Worm (Caenorhabditis elegans) whole organism, young adult: ENCODE results near the gene spex-3.
"Not testable (repeated sequence)": the region's sequence is repeated elsewhere in the genome, so short reads cannot be mapped to it uniquely, and the experiment has no call there.

ENCODE experiments used
- C17E4.6 ChIP-seq: fragments of 200-800 bp; sonication (Bioruptor generic); IDR thresholded peaks from 2 replicates; pipeline ENCODE4 v1.3.6; 2022; ENCODE audit warnings: missing genetic modification reagents, missing genetic modification characterization, missing compliant biosample characterization
- D2030.7 ChIP-seq: fragments of 200-800 bp; sonication (Bioruptor generic); IDR thresholded peaks from 2 replicates; pipeline ENCODE4 v1.3.6; 2022; ENCODE audit warnings: missing genetic modification reagents, missing genetic modification characterization, missing compliant biosample characterization
- F33H1.4 ChIP-seq: fragments of 200-800 bp; sonication (Bioruptor generic); IDR thresholded peaks from 2 replicates; pipeline ENCODE4 v1.3.6; 2022; ENCODE audit warnings: missing genetic modification reagents, missing genetic modification characterization, missing compliant biosample characterization
- F57C9.4 ChIP-seq: sonication (generic microtip); optimal IDR thresholded peaks from 2 replicates; lab custom pipeline; 2017; ENCODE audit warnings: mild to moderate bottlenecking, missing genetic modification characterization, missing compliant biosample characterization
- K11D2.4 ChIP-seq: fragments of 200-800 bp; sonication (Bioruptor generic); IDR thresholded peaks from 2 replicates; pipeline ENCODE4 v1.3.6; 2022; ENCODE audit warnings: missing genetic modification reagents, missing genetic modification characterization, missing compliant biosample characterization
- Y53F4B.3 ChIP-seq: fragments of 200-800 bp; sonication (Bioruptor generic); IDR thresholded peaks from 2 replicates; pipeline ENCODE4 v1.3.6; 2022; ENCODE audit warnings: missing genetic modification reagents, missing genetic modification characterization, missing compliant biosample characterization
- Y95B8A.8 ChIP-seq: fragments of 200-800 bp; sonication (Bioruptor generic); IDR thresholded peaks from 2 replicates; pipeline ENCODE4 v1.3.6; 2022; ENCODE audit warnings: missing genetic modification reagents, missing genetic modification characterization, missing compliant biosample characterization
- aptf-2 ChIP-seq: fragments of 200-800 bp; sonication (Bioruptor generic); conservative IDR thresholded peaks from 2 replicates; pipeline ENCODE4 v1.3.6; 2022; ENCODE audit warnings: missing genetic modification reagents, missing genetic modification characterization, missing compliant biosample characterization
- aptf-3 ChIP-seq: fragments of 200-800 bp; sonication (Bioruptor generic); IDR thresholded peaks from 2 replicates; pipeline ENCODE4 v1.3.6; 2022; ENCODE audit warnings: missing genetic modification characterization, missing compliant biosample characterization
- attf-3 ChIP-seq: fragments of 200-800 bp; sonication (Bioruptor generic); conservative IDR thresholded peaks from 2 replicates; pipeline ENCODE4 v1.3.6; 2022; ENCODE audit warnings: missing genetic modification reagents, missing genetic modification characterization, missing compliant biosample characterization
- bed-1 ChIP-seq: fragments of 200-800 bp; sonication (Bioruptor generic); IDR thresholded peaks from 2 replicates; pipeline ENCODE4 v1.3.6; 2022; ENCODE audit warnings: missing genetic modification reagents, missing genetic modification characterization, missing compliant biosample characterization
- ceh-100 ChIP-seq: fragments of 200-800 bp; sonication (Bioruptor generic); IDR thresholded peaks from 2 replicates; pipeline ENCODE4 v1.3.6; 2022; ENCODE audit warnings: missing genetic modification reagents, missing genetic modification characterization, missing compliant biosample characterization
- ceh-91 ChIP-seq: fragments of 200-800 bp; sonication (Bioruptor generic); IDR thresholded peaks from 2 replicates; pipeline ENCODE4 v1.3.6; 2022; ENCODE audit warnings: missing genetic modification reagents, missing genetic modification characterization, missing compliant biosample characterization
- chd-7 ChIP-seq: sonication (generic microtip); optimal IDR thresholded peaks from 2 replicates; lab custom pipeline; 2016; ENCODE audit warnings: mild to moderate bottlenecking, missing genetic modification characterization, moderate library complexity, missing compliant biosample characterization
- die-1 ChIP-seq: sonication (generic microtip); optimal IDR thresholded peaks from 2 replicates; lab custom pipeline; 2016; ENCODE audit warnings: missing genotype, mild to moderate bottlenecking, missing genetic modification characterization, missing compliant biosample characterization
- dox-1 ChIP-seq: fragments of 200-800 bp; sonication (Bioruptor generic); IDR thresholded peaks from 2 replicates; pipeline ENCODE4 v1.3.6; 2022; ENCODE audit warnings: missing genetic modification reagents, missing genetic modification characterization, missing compliant biosample characterization
- egl-44 ChIP-seq: fragments of 200-800 bp; sonication (Bioruptor generic); IDR thresholded peaks from 2 replicates; pipeline ENCODE4 v1.3.6; 2022; ENCODE audit warnings: missing genetic modification reagents, missing genetic modification characterization, missing compliant biosample characterization
- egrh-3 ChIP-seq: fragments of 200-800 bp; sonication (Bioruptor generic); IDR thresholded peaks from 2 replicates; pipeline ENCODE4 v1.3.6; 2022; ENCODE audit warnings: missing genetic modification reagents, missing genetic modification characterization, missing compliant biosample characterization
- ekl-4 ChIP-seq: fragments of 200-800 bp; sonication (Bioruptor generic); IDR thresholded peaks from 2 replicates; pipeline ENCODE4 v1.3.6; 2022; ENCODE audit warnings: missing genetic modification reagents, missing genetic modification characterization, missing compliant biosample characterization
- fkh-3 ChIP-seq: sonication (generic microtip); optimal IDR thresholded peaks from 2 replicates; lab custom pipeline; 2016; ENCODE audit warnings: mild to moderate bottlenecking, missing genetic modification characterization, missing compliant biosample characterization
- hsf-1 ChIP-seq: fragments of 200-800 bp; sonication (Bioruptor generic); IDR thresholded peaks from 2 replicates; pipeline ENCODE4 v1.3.6; 2022; ENCODE audit warnings: missing genetic modification reagents, missing genetic modification characterization, missing compliant biosample characterization
- lin-26 ChIP-seq: fragments of 200-800 bp; sonication (Bioruptor generic); IDR thresholded peaks from 2 replicates; pipeline ENCODE4 v1.3.6; 2022; ENCODE audit warnings: missing genetic modification reagents, missing genetic modification characterization, missing compliant biosample characterization
- lin-54 ChIP-seq: fragments of 200-800 bp; sonication (Bioruptor generic); optimal IDR thresholded peaks from 2 replicates; lab custom pipeline; 2018; ENCODE audit warnings: mild to moderate bottlenecking, missing genetic modification characterization, missing compliant biosample characterization
- madf-3 ChIP-seq: fragments of 200-800 bp; sonication (Bioruptor generic); IDR thresholded peaks from 2 replicates; pipeline ENCODE4 v1.3.6; 2022; ENCODE audit warnings: missing genetic modification reagents, missing genetic modification characterization, missing compliant biosample characterization
- madf-6 ChIP-seq: fragments of 200-800 bp; sonication (Bioruptor generic); IDR thresholded peaks from 2 replicates; pipeline ENCODE4 v1.3.6; 2022; ENCODE audit warnings: missing genetic modification reagents, missing genetic modification characterization, missing compliant biosample characterization
- mcd-1 ChIP-seq: fragments of 200-800 bp; sonication (Bioruptor generic); IDR thresholded peaks from 2 replicates; pipeline ENCODE4 v1.3.6; 2022; ENCODE audit warnings: missing genetic modification reagents, missing genetic modification characterization, missing compliant biosample characterization
- nfyb-1 ChIP-seq: fragments of 200-800 bp; sonication (Bioruptor generic); IDR thresholded peaks from 2 replicates; pipeline ENCODE4 v1.3.6; 2022; ENCODE audit warnings: missing genetic modification reagents, missing genetic modification characterization, missing compliant biosample characterization
- pbrm-1 ChIP-seq: fragments of 200-800 bp; sonication (Bioruptor generic); IDR thresholded peaks from 2 replicates; pipeline ENCODE4 v1.3.6; 2022; ENCODE audit warnings: missing genetic modification reagents, missing genetic modification characterization, missing compliant biosample characterization
- repo-1 ChIP-seq: sonication (generic microtip); optimal IDR thresholded peaks from 2 replicates; lab custom pipeline; 2017; ENCODE audit warnings: mild to moderate bottlenecking, missing genetic modification characterization, missing compliant biosample characterization
- rpc-1 ChIP-seq, 2 experiments: fragments of 150-350 bp in 1 of 2; sonication (generic microtip) in 1 of 2; optimal IDR thresholded peaks; 2 replicates each; lab custom pipeline; 2014 to 2018; ENCODE audit warnings: missing biosample characterization in 1 of 2, missing genetic modification characterization in 1 of 2, missing genetic modification reagents in 1 of 2, missing genotype in 1 of 2
- snpc-1.1 ChIP-seq: sonication (generic microtip); optimal IDR thresholded peaks from 2 replicates; lab custom pipeline; 2017; ENCODE audit warnings: missing genetic modification characterization, mild to moderate bottlenecking, missing compliant biosample characterization, antibody characterized with exemption, moderate library complexity, missing genotype, missing genetic modification reagents; ENCODE audit not compliant: insufficient read depth
- tlf-1 ChIP-seq: fragments of 200-800 bp; sonication (Bioruptor generic); optimal IDR thresholded peaks from 2 replicates; lab custom pipeline; 2018; ENCODE audit warnings: mild to moderate bottlenecking, missing genetic modification characterization, missing compliant biosample characterization
- unc-130 ChIP-seq: sonication (generic microtip); optimal IDR thresholded peaks from 2 replicates; lab custom pipeline; 2016; ENCODE audit warnings: missing genetic modification reagents, missing genetic modification characterization, missing compliant biosample characterization
- xnd-1 ChIP-seq: sonication (generic microtip); optimal IDR thresholded peaks from 2 replicates; lab custom pipeline; 2016; ENCODE audit warnings: missing genotype, missing genetic modification reagents, missing genetic modification characterization, missing compliant biosample characterization
- zfh-2 ChIP-seq: fragments of 200-800 bp; sonication (Bioruptor generic); conservative IDR thresholded peaks from 2 replicates; pipeline ENCODE4 v1.3.6; 2022; ENCODE audit warnings: missing genetic modification reagents, missing genetic modification characterization, missing compliant biosample characterization
- ztf-18 ChIP-seq: sonication (generic microtip); optimal IDR thresholded peaks from 2 replicates; lab custom pipeline; 2016; ENCODE audit warnings: missing genotype, mild to moderate bottlenecking, missing genetic modification characterization, missing compliant biosample characterization
- ztf-26 ChIP-seq: sonication (generic microtip); optimal IDR thresholded peaks from 2 replicates; lab custom pipeline; 2017; ENCODE audit warnings: missing genetic modification characterization, missing compliant biosample characterization
- ztf-28 ChIP-seq: fragments of 200-800 bp; sonication (Bioruptor generic); IDR thresholded peaks from 2 replicates; pipeline ENCODE4 v1.3.6; 2022; ENCODE audit warnings: missing genetic modification reagents, missing genetic modification characterization, missing compliant biosample characterization

spex-3 gene

ce11 chrIII:1733001-1733400, 30.8 kb upstream of the spex-3 start, which contains the start of gene ser-4:
Gene ser-4 (minus strand): TSS chrIII:1733101.
- TF ChIP-seq zfh-2 (GFP tag; lab: Robert Waterston, UW) (peak; percentile 41; the same call in 1 of the 2 replicates), Y53F4B.3 (no peak), attf-3 (GFP tag; lab: Robert Waterston, UW) (no peak), lin-54 (no peak), ceh-100 (GFP tag; lab: Robert Waterston, UW) (no peak), ztf-18 (tag; lab: Kevin White, UChicago) (no peak)

ce11 chrIII:1731850-1732249, 29.6 kb upstream of the spex-3 start:
- TF ChIP-seq F57C9.4 (tag; lab: Kevin White, UChicago) (no peak), zfh-2 (GFP tag; lab: Robert Waterston, UW) (0 out of 2 replicates have a peak, but pooled peaks have one; percentile 22)

ce11 chrIII:1718800-1719199, 16.6 kb upstream of the spex-3 start:
- no peak for TF ChIP-seq C17E4.6
- no peak for TF ChIP-seq snpc-1.1 (tag; lab: Kevin White, UChicago)
- no peak for TF ChIP-seq egrh-3 (GFP tag; lab: Robert Waterston, UW)
- no peak for TF ChIP-seq zfh-2 (GFP tag; lab: Robert Waterston, UW)
- TF ChIP-seq K11D2.4: no peak
- TF ChIP-seq unc-130 (GFP tag; lab: Kevin White, UChicago): no peak
- TF ChIP-seq ztf-26 (tag; lab: Kevin White, UChicago): no peak
- TF ChIP-seq Y53F4B.3: no peak
- TF ChIP-seq repo-1 (tag; lab: Kevin White, UChicago): no peak
- TF ChIP-seq ceh-100 (GFP tag; lab: Robert Waterston, UW): no peak
- TF ChIP-seq ztf-28: no peak
- no peak for TF ChIP-seq aptf-2
- TF ChIP-seq tlf-1 (GFP tag; lab: Kevin White, UChicago): no peak
- no peak for TF ChIP-seq chd-7
- no peak for TF ChIP-seq fkh-3
- TF ChIP-seq, all 124 proteins: peak for 0

ce11 chrIII:1717772-1718171, 15.5 kb upstream of the spex-3 start:
- no peak for TF ChIP-seq tlf-1 (GFP tag; lab: Kevin White, UChicago)
- no peak for TF ChIP-seq die-1 (tag; lab: Kevin White, UChicago)

ce11 chrIII:1713991-1714611, 11.9 kb upstream of the spex-3 start:
- TF ChIP-seq xnd-1 (tag; lab: Kevin White, UChicago) (no peak), egrh-3 (GFP tag; lab: Robert Waterston, UW) (0 out of 2 replicates have a peak, but pooled peaks have one; percentile 15), dox-1 (GFP tag; lab: Robert Waterston, UW) (0 out of 2 replicates have a peak, but pooled peaks have one; percentile 29)

ce11 chrIII:1707218-1707617, 5.0 kb upstream of the spex-3 start:
- TF ChIP-seq rpc-1 (optimal IDR thresholded peaks at IDR 0.05; lab: Kevin White, UChicago): not testable (repeated sequence)
- peak; percentile 6 for TF ChIP-seq rpc-1 (tag; optimal IDR thresholded peaks at IDR 0.05; lab: Kevin White, UChicago)
- TF ChIP-seq pbrm-1 (GFP tag; lab: Robert Waterston, UW): 0 out of 2 replicates have a peak, but pooled peaks have one; percentile 37
- TF ChIP-seq F33H1.4: 0 out of 2 replicates have a peak, but pooled peaks have one; percentile 13
- TF ChIP-seq aptf-3 (GFP tag; lab: Robert Waterston, UW): peak; percentile 72; the same call in 1 of the 2 replicates
- 0 out of 2 replicates have a peak, but pooled peaks have one; percentile 3 for TF ChIP-seq bed-1 (GFP tag; lab: Robert Waterston, UW)
- 0 out of 2 replicates have a peak, but pooled peaks have one; percentile 44 for TF ChIP-seq ekl-4 (GFP tag; lab: Robert Waterston, UW)
- peak; percentile 59 for TF ChIP-seq mcd-1
- TF ChIP-seq dox-1 (GFP tag; lab: Robert Waterston, UW): 0 out of 2 replicates have a peak, but pooled peaks have one; percentile 49
- TF ChIP-seq hsf-1 (GFP tag; lab: Robert Waterston, UW): peak; percentile 43; the same call in 1 of the 2 replicates
- TF ChIP-seq lin-26 (GFP tag; lab: Robert Waterston, UW): peak; percentile 93
- peak; percentile 68 for TF ChIP-seq nfyb-1 (GFP tag; lab: Robert Waterston, UW)
- peak; percentile 14; the same call in 1 of the 2 replicates for TF ChIP-seq ceh-100 (GFP tag; lab: Robert Waterston, UW)
- TF ChIP-seq D2030.7 (GFP tag; lab: Robert Waterston, UW): peak; percentile 70
- 0 out of 2 replicates have a peak, but pooled peaks have one; percentile 62 for TF ChIP-seq Y95B8A.8
- peak; percentile 85 for TF ChIP-seq egl-44 (GFP tag; lab: Robert Waterston, UW)
- TF ChIP-seq madf-3 (GFP tag; lab: Robert Waterston, UW): 0 out of 2 replicates have a peak, but pooled peaks have one; percentile 72
- TF ChIP-seq madf-6 (GFP tag; lab: Robert Waterston, UW): peak; percentile 56
- 0 out of 2 replicates have a peak, but pooled peaks have one; percentile 22 for TF ChIP-seq ceh-91 (GFP tag; lab: Robert Waterston, UW)
